Fruit fly (Drosophila melanogaster) S2 (cell line): Measurements from ENCODE around the gene retm.

Experiments
- CG8478 ChIP-seq: fragments of >200 bp; optimal IDR thresholded peaks from 2 replicates; lab custom pipeline; 2018
- CTCF ChIP-seq, 2 experiments: fragments of >200 bp; optimal IDR thresholded peaks; 2 replicates each; lab custom pipeline; 2018

DNA sequence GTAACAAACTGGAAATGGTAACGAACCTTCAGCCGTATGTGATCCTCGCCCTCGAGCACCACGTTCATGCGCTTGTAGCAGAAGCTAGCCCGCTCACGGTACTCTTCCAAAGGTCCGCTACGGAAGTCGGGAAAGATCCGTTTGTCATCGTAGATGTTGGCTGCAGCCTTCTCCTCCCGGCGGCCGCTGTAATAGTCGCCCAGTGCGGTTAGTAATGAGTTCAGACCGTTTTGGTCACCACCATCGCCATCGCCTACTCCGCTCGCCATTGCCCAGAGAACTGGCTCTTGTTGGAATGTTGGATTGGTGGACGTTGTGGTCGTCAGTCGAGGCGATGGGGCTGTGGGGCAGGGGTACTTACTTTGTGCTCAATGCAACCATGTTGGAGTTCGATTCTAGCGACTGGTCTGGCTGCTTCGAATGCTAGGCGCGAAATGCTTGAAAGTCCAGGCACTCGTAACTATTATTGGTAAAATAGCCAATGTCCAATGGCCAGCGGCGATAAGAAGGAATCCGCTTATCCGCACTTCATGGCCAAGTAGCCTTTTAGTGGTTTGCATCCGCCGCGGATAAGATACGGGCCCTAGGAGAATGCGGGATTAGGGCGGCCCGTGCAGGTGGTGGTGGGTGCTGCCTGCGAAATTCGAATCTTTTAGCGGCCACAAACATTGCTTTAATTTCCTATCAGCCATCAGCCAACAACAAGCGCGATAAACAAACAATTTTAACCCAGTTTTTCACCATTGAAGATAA, 8.0 kb downstream of the retm start:
- TF ChIP-seq CG8478 (lab: Kevin White, UChicago) (no peak), CTCF (optimal IDR thresholded peaks at IDR 0.05; lab: Kevin White, UChicago) (no peak)
